Worm (Caenorhabditis elegans) whole organism, L2 larva: ENCODE data around the gene fbxo-11.2.

Source experiments
- C34F6.9 ChIP-seq: fragments of 150-350 bp; optimal IDR thresholded peaks from 2 replicates; lab custom pipeline; 2014; ENCODE audit warnings: missing biosample characterization, missing genetic modification characterization
- F13H6.1 ChIP-seq: sonication (generic microtip); optimal IDR thresholded peaks from 2 replicates; lab custom pipeline; 2016; ENCODE audit warnings: missing genetic modification characterization, missing compliant biosample characterization
- Y55F3AM.14 ChIP-seq: fragments of 200-800 bp; sonication (Bioruptor generic); optimal IDR thresholded peaks from 2 replicates; lab custom pipeline; 2018; ENCODE audit warnings: mild to moderate bottlenecking, missing genetic modification characterization, missing compliant biosample characterization
- ZK546.5 ChIP-seq: sonication (generic microtip); optimal IDR thresholded peaks from 2 replicates; lab custom pipeline; 2017; ENCODE audit warnings: missing biosample characterization, missing genetic modification characterization
- alr-1 ChIP-seq: fragments of 150-350 bp; optimal IDR thresholded peaks from 2 replicates; lab custom pipeline; 2014; ENCODE audit warnings: missing biosample characterization, missing genetic modification characterization
- aly-2 ChIP-seq: fragments of 150-350 bp; optimal IDR thresholded peaks from 2 replicates; lab custom pipeline; 2014; ENCODE audit warnings: missing biosample characterization, missing genetic modification characterization
- ama-1 ChIP-seq: fragments of 150-350 bp; optimal IDR thresholded peaks from 2 replicates; lab custom pipeline; 2018; ENCODE audit warnings: inconsistent platforms
- blmp-1 ChIP-seq: sonication (generic microtip); optimal IDR thresholded peaks from 2 replicates; lab custom pipeline; 2017; ENCODE audit warnings: missing genetic modification characterization, mild to moderate bottlenecking, missing compliant biosample characterization, antibody characterized with exemption, moderate library complexity; ENCODE audit not compliant: insufficient read depth
- ceh-16 ChIP-seq: fragments of 150-350 bp; optimal IDR thresholded peaks from 2 replicates; lab custom pipeline; 2014; ENCODE audit warnings: missing biosample characterization, missing genetic modification characterization
- ceh-82 ChIP-seq: fragments of 150-350 bp; optimal IDR thresholded peaks from 2 replicates; lab custom pipeline; 2014; ENCODE audit warnings: missing biosample characterization, missing genetic modification characterization
- elt-1 ChIP-seq: fragments of 150-350 bp; optimal IDR thresholded peaks from 2 replicates; lab custom pipeline; 2014; ENCODE audit warnings: missing biosample characterization, missing genetic modification characterization
- fos-1 ChIP-seq: fragments of 150-350 bp; optimal IDR thresholded peaks from 2 replicates; lab custom pipeline; 2014; ENCODE audit warnings: missing biosample characterization, missing genetic modification characterization
- gmeb-1 ChIP-seq: fragments of 150-350 bp; optimal IDR thresholded peaks from 2 replicates; lab custom pipeline; 2014; ENCODE audit warnings: missing biosample characterization, missing genetic modification characterization
- lin-11 ChIP-seq: fragments of 150-350 bp; sonication (generic microtip); optimal IDR thresholded peaks from 2 replicates; lab custom pipeline; 2014; ENCODE audit warnings: missing biosample characterization, missing genetic modification characterization, inconsistent platforms, mixed read lengths
- lsy-2 ChIP-seq, 2 experiments: fragments of 150-350 bp in 1 of 2; sonication (generic microtip) in 1 of 2; optimal IDR thresholded peaks; 2 replicates each; lab custom pipeline; 2014 to 2017; ENCODE audit warnings: missing biosample characterization in 2 of 2, missing genetic modification characterization in 2 of 2
- mab-5 ChIP-seq: fragments of 150-350 bp; optimal IDR thresholded peaks from 2 replicates; lab custom pipeline; 2014; ENCODE audit warnings: missing biosample characterization, missing genetic modification characterization
- mbf-1 ChIP-seq: sonication (generic microtip); optimal IDR thresholded peaks from 2 replicates; lab custom pipeline; 2017; ENCODE audit warnings: missing biosample characterization, missing genetic modification characterization
- mdl-1 ChIP-seq, 2 experiments: fragments of 150-350 bp in 1 of 2; sonication (generic microtip) in 1 of 2; optimal IDR thresholded peaks; 2 replicates each; lab custom pipeline; 2017; ENCODE audit warnings: missing biosample characterization in 2 of 2, missing genetic modification characterization in 2 of 2
- nhr-129 ChIP-seq: fragments of 150-350 bp; optimal IDR thresholded peaks from 2 replicates; lab custom pipeline; 2014; ENCODE audit warnings: missing biosample characterization, missing genetic modification characterization
- nhr-237 ChIP-seq: fragments of 150-350 bp; optimal IDR thresholded peaks from 2 replicates; lab custom pipeline; 2014; ENCODE audit warnings: missing biosample characterization, missing genetic modification characterization
- nhr-25 ChIP-seq: fragments of 150-350 bp; sonication (generic microtip); optimal IDR thresholded peaks from 3 replicates; lab custom pipeline; 2014; ENCODE audit warnings: missing biosample characterization, missing genetic modification characterization
- nhr-6 ChIP-seq: fragments of 150-350 bp; optimal IDR thresholded peaks from 2 replicates; lab custom pipeline; 2014; ENCODE audit warnings: missing biosample characterization, missing genetic modification characterization
- nhr-77 ChIP-seq: fragments of 150-350 bp; optimal IDR thresholded peaks from 2 replicates; lab custom pipeline; 2014; ENCODE audit warnings: missing biosample characterization, missing genetic modification characterization
- peb-1 ChIP-seq: fragments of 150-350 bp; optimal IDR thresholded peaks from 2 replicates; lab custom pipeline; 2014; ENCODE audit warnings: missing biosample characterization, missing genetic modification characterization
- sem-4 ChIP-seq: fragments of 150-350 bp; optimal IDR thresholded peaks from 2 replicates; lab custom pipeline; 2014; ENCODE audit warnings: missing biosample characterization, missing genetic modification reagents, missing genetic modification characterization
- skn-1 ChIP-seq: sonication (generic microtip); optimal IDR thresholded peaks from 2 replicates; lab custom pipeline; 2017; ENCODE audit warnings: missing biosample characterization, missing genetic modification characterization
- sma-9 ChIP-seq, 2 experiments: fragments of 150-350 bp in 1 of 2; sonication (generic microtip) in 1 of 2; optimal IDR thresholded peaks; 2 replicates each; lab custom pipeline; 2014 to 2016; ENCODE audit warnings: missing genetic modification characterization in 2 of 2, mild to moderate bottlenecking in 1 of 2, missing biosample characterization in 1 of 2, missing compliant biosample characterization in 1 of 2, missing genetic modification reagents in 1 of 2, moderate library complexity in 1 of 2
- snpc-4 ChIP-seq: fragments of 150-350 bp; optimal IDR thresholded peaks from 2 replicates; lab custom pipeline; 2014; ENCODE audit warnings: missing biosample characterization, missing genetic modification characterization
- unc-55 ChIP-seq: fragments of 150-350 bp; sonication (generic microtip); optimal IDR thresholded peaks from 3 replicates; lab custom pipeline; 2014; ENCODE audit warnings: missing biosample characterization, missing genetic modification reagents, missing genetic modification characterization
- zag-1 ChIP-seq: fragments of 150-350 bp; optimal IDR thresholded peaks from 2 replicates; lab custom pipeline; 2014; ENCODE audit warnings: missing biosample characterization, missing genetic modification characterization
- ztf-1 ChIP-seq: fragments of 200-800 bp; sonication (Bioruptor generic); conservative IDR thresholded peaks from 2 replicates; pipeline ENCODE4 v1.3.6; 2022; ENCODE audit warnings: missing genetic modification characterization, missing compliant biosample characterization
- ztf-11 ChIP-seq: sonication (generic microtip); optimal IDR thresholded peaks from 2 replicates; lab custom pipeline; 2017; ENCODE audit warnings: missing biosample characterization, missing genetic modification characterization
- ztf-4 ChIP-seq: fragments of 150-350 bp; optimal IDR thresholded peaks from 2 replicates; lab custom pipeline; 2014; ENCODE audit warnings: missing biosample characterization, missing genetic modification characterization

fbxo-11.2 gene

ce11 chrIII:1058074-1058473 is 5.0 kb upstream of the fbxo-11.2 start:
- TF ChIP-seq F13H6.1 (tag; lab: Kevin White, UChicago) (no peak), ama-1 (no peak), snpc-4 (tag; lab: Kevin White, UChicago) (no peak), ZK546.5 (no peak), mbf-1 (no peak), lin-11 (tag; lab: Kevin White, UChicago) (no peak), fos-1 (tag; lab: Kevin White, UChicago) (no peak), peb-1 (tag; lab: Kevin White, UChicago) (no peak), nhr-6 (tag; lab: Kevin White, UChicago) (no peak), nhr-129 (tag; lab: Kevin White, UChicago) (no peak), sem-4 (tag; lab: Kevin White, UChicago) (no peak)

ce11 chrIII:1054096-1054495 is 1.1 kb upstream of the fbxo-11.2 start:
- TF ChIP-seq mab-5 (tag; lab: Kevin White, UChicago) (no peak), fos-1 (tag; lab: Kevin White, UChicago) (no peak), nhr-77 (tag; lab: Kevin White, UChicago) (no peak), nhr-237 (tag; lab: Kevin White, UChicago) (no peak), lin-11 (tag; lab: Kevin White, UChicago) (no peak), ztf-4 (tag; lab: Kevin White, UChicago) (no peak), lsy-2 (tag; optimal IDR thresholded peaks at IDR 0.05; lab: Kevin White, UChicago) (no peak), gmeb-1 (tag; lab: Kevin White, UChicago) (no peak), C34F6.9 (no peak), zag-1 (no peak), mbf-1 (no peak), alr-1 (tag; lab: Kevin White, UChicago) (no peak), ceh-16 (no peak)

- no peak for TF ChIP-seq ZK546.5
- TF ChIP-seq sem-4 (tag; lab: Kevin White, UChicago): no peak
- no peak for TF ChIP-seq nhr-129 (tag; lab: Kevin White, UChicago)
- no peak for TF ChIP-seq C34F6.9
- TF ChIP-seq nhr-25 (tag; lab: Kevin White, UChicago): no peak
- no peak for TF ChIP-seq gmeb-1 (tag; lab: Kevin White, UChicago)
- TF ChIP-seq elt-1 (tag; lab: Kevin White, UChicago): no peak
- no peak for TF ChIP-seq ceh-82 (tag; lab: Kevin White, UChicago)
- no peak for TF ChIP-seq mbf-1
- no peak for TF ChIP-seq sma-9 (GFP tag; optimal IDR thresholded peaks at IDR 0.05; lab: Kevin White, UChicago)
- no peak for TF ChIP-seq sma-9 (tag; optimal IDR thresholded peaks at IDR 0.05; lab: Kevin White, UChicago)
- TF ChIP-seq aly-2 (tag; lab: Kevin White, UChicago): no peak
- TF ChIP-seq ztf-11: no peak
- TF ChIP-seq fos-1 (tag; lab: Kevin White, UChicago): no peak
- TF ChIP-seq blmp-1 (tag; lab: Kevin White, UChicago): no peak
- TF ChIP-seq Y55F3AM.14 (GFP tag; lab: Kevin White, UChicago): no peak
- no peak for TF ChIP-seq mdl-1 (tag; optimal IDR thresholded peaks at IDR 0.05; lab: Kevin White, UChicago)
- TF ChIP-seq peb-1 (tag; lab: Kevin White, UChicago): no peak
- TF ChIP-seq ztf-1 (GFP tag; lab: Robert Waterston, UW): no peak
- no peak for TF ChIP-seq unc-55 (GFP tag; lab: Kevin White, UChicago)
These were observed 751 bp downstream of the fbxo-11.2 start for ce11 chrIII:1052291-1052690.

- TF ChIP-seq ztf-11 (no peak), snpc-4 (tag; lab: Kevin White, UChicago) (no peak), lin-11 (tag; lab: Kevin White, UChicago) (no peak), sma-9 (GFP tag; optimal IDR thresholded peaks at IDR 0.05; lab: Kevin White, UChicago) (no peak), sma-9 (tag; optimal IDR thresholded peaks at IDR 0.05; lab: Kevin White, UChicago) (no peak), mab-5 (tag; lab: Kevin White, UChicago) (no peak), skn-1 (tag; lab: Kevin White, UChicago) (no peak), aly-2 (tag; lab: Kevin White, UChicago) (no peak), nhr-6 (tag; lab: Kevin White, UChicago) (no peak), mbf-1 (no peak), alr-1 (tag; lab: Kevin White, UChicago) (no peak), elt-1 (tag; lab: Kevin White, UChicago) (no peak), ztf-1 (GFP tag; lab: Robert Waterston, UW) (no peak), gmeb-1 (tag; lab: Kevin White, UChicago) (no peak), nhr-77 (tag; lab: Kevin White, UChicago) (no peak), fos-1 (tag; lab: Kevin White, UChicago) (no peak), unc-55 (GFP tag; lab: Kevin White, UChicago) (no peak)
These were observed 1.2 kb downstream of the fbxo-11.2 start for ce11 chrIII:1051877-1052276.
